Worm (Caenorhabditis elegans) whole organism, mixed stage, embryonic: ENCODE results near the gene C15H9.4.

Experiments used
- M03D4.4 ChIP-seq: sonication (generic microtip); optimal IDR thresholded peaks from 2 replicates; lab custom pipeline; 2017; ENCODE audit warnings: mild to moderate bottlenecking, missing genetic modification characterization, missing compliant biosample characterization
- blmp-1 ChIP-seq: fragments of 150-350 bp; optimal IDR thresholded peaks from 2 replicates; lab custom pipeline; 2014; ENCODE audit warnings: missing biosample characterization, missing genetic modification characterization
- ceh-39 ChIP-seq: fragments of 150-350 bp; optimal IDR thresholded peaks from 2 replicates; lab custom pipeline; 2014; ENCODE audit warnings: missing biosample characterization, missing genetic modification characterization
- ceh-43 ChIP-seq: fragments of 200-800 bp; sonication (Bioruptor generic); optimal IDR thresholded peaks from 2 replicates; lab custom pipeline; 2018; ENCODE audit warnings: mild to moderate bottlenecking, missing genetic modification characterization, moderate library complexity, missing compliant biosample characterization
- ceh-83 ChIP-seq: fragments of 200-800 bp; sonication (Bioruptor generic); optimal IDR thresholded peaks from 2 replicates; lab custom pipeline; 2018; ENCODE audit warnings: mild to moderate bottlenecking, missing genetic modification characterization, missing compliant biosample characterization
- ces-1 ChIP-seq: fragments of 150-350 bp; optimal IDR thresholded peaks from 2 replicates; lab custom pipeline; 2014; ENCODE audit warnings: missing biosample characterization, missing genetic modification reagents, missing genetic modification characterization
- cnd-1 ChIP-seq: fragments of 200-800 bp; sonication (Bioruptor generic); optimal IDR thresholded peaks from 2 replicates; lab custom pipeline; 2018; ENCODE audit warnings: mild to moderate bottlenecking, missing genetic modification characterization, missing compliant biosample characterization
- drap-1 ChIP-seq: fragments of 200-800 bp; sonication (Bioruptor generic); optimal IDR thresholded peaks from 3 replicates; lab custom pipeline; 2018; ENCODE audit warnings: mild to moderate bottlenecking, missing genetic modification characterization, missing compliant biosample characterization
- elt-1 ChIP-seq: sonication (generic microtip); optimal IDR thresholded peaks from 2 replicates; lab custom pipeline; 2017; ENCODE audit warnings: missing genetic modification characterization, mild to moderate bottlenecking, missing compliant biosample characterization, antibody characterized with exemption, moderate library complexity, borderline replicate concordance; ENCODE audit not compliant: insufficient read depth
- elt-3 ChIP-seq: fragments of 150-350 bp; optimal IDR thresholded peaks from 2 replicates; lab custom pipeline; 2014; ENCODE audit warnings: missing biosample characterization, missing genetic modification characterization
- flh-1 ChIP-seq: fragments of 200-800 bp; sonication (Bioruptor generic); optimal IDR thresholded peaks from 2 replicates; lab custom pipeline; 2018; ENCODE audit warnings: mild to moderate bottlenecking, missing genetic modification characterization, moderate library complexity, missing compliant biosample characterization
- ham-2 ChIP-seq: fragments of 200-800 bp; sonication (Bioruptor generic); optimal IDR thresholded peaks from 2 replicates; lab custom pipeline; 2018; ENCODE audit warnings: mild to moderate bottlenecking, missing genetic modification characterization, missing compliant biosample characterization
- hlh-1 ChIP-seq: fragments of 150-350 bp; optimal IDR thresholded peaks from 2 replicates; lab custom pipeline; 2014; ENCODE audit warnings: missing biosample characterization, missing genetic modification reagents, missing genetic modification characterization
- lin-13 ChIP-seq: fragments of 150-350 bp; optimal IDR thresholded peaks from 2 replicates; lab custom pipeline; 2014; ENCODE audit warnings: missing biosample characterization, missing genetic modification characterization
- lsy-2 ChIP-seq: fragments of 150-350 bp; optimal IDR thresholded peaks from 2 replicates; lab custom pipeline; 2014; ENCODE audit warnings: missing biosample characterization, missing genetic modification characterization
- mab-5 ChIP-seq: fragments of 150-350 bp; optimal IDR thresholded peaks from 2 replicates; lab custom pipeline; 2014; ENCODE audit warnings: missing biosample characterization, missing genetic modification characterization
- mep-1 ChIP-seq: fragments of 150-350 bp; optimal IDR thresholded peaks from 2 replicates; lab custom pipeline; 2017; ENCODE audit warnings: missing biosample characterization, missing genetic modification reagents, missing genetic modification characterization, inconsistent platforms
- mls-2 ChIP-seq: sonication (generic microtip); optimal IDR thresholded peaks from 2 replicates; lab custom pipeline; 2016; ENCODE audit warnings: mild to moderate bottlenecking, missing genetic modification characterization, moderate library complexity, missing compliant biosample characterization
- nhr-2 ChIP-seq: fragments of 150-350 bp; optimal IDR thresholded peaks from 2 replicates; lab custom pipeline; 2014; ENCODE audit warnings: missing biosample characterization, missing genetic modification characterization
- nhr-237 ChIP-seq: fragments of 150-350 bp; optimal IDR thresholded peaks from 2 replicates; lab custom pipeline; 2014; ENCODE audit warnings: missing biosample characterization, missing genetic modification characterization
- nhr-28 ChIP-seq: fragments of 150-350 bp; optimal IDR thresholded peaks from 2 replicates; lab custom pipeline; 2014; ENCODE audit warnings: missing biosample characterization, missing genetic modification characterization
- nhr-76 ChIP-seq: sonication (generic microtip); optimal IDR thresholded peaks from 2 replicates; lab custom pipeline; 2017; ENCODE audit warnings: missing biosample characterization, missing genetic modification characterization
- pha-4 ChIP-seq: fragments of 150-350 bp; optimal IDR thresholded peaks from 2 replicates; lab custom pipeline; 2018; ENCODE audit warnings: missing biosample characterization, missing genetic modification reagents, missing genetic modification characterization
- sem-2 ChIP-seq: fragments of 200-800 bp; sonication (Bioruptor generic); optimal IDR thresholded peaks from 2 replicates; lab custom pipeline; 2018; ENCODE audit warnings: mild to moderate bottlenecking, missing genetic modification characterization, missing compliant biosample characterization
- snpc-4 ChIP-seq: fragments of 150-350 bp; optimal IDR thresholded peaks from 2 replicates; lab custom pipeline; 2014; ENCODE audit warnings: missing biosample characterization, missing genetic modification characterization
- sptf-1 ChIP-seq: sonication (generic microtip); optimal IDR thresholded peaks from 2 replicates; lab custom pipeline; 2017; ENCODE audit warnings: mild to moderate bottlenecking, missing genetic modification characterization, moderate library complexity, missing compliant biosample characterization
- tbx-8 ChIP-seq: fragments of 200-800 bp; sonication (Bioruptor generic); optimal IDR thresholded peaks from 2 replicates; lab custom pipeline; 2018; ENCODE audit warnings: mild to moderate bottlenecking, missing genetic modification characterization, moderate library complexity, missing compliant biosample characterization
- unc-120 ChIP-seq: sonication (generic microtip); optimal IDR thresholded peaks from 2 replicates; lab custom pipeline; 2017; ENCODE audit warnings: missing genetic modification characterization, missing compliant biosample characterization; ENCODE audit not compliant: poor library complexity, severe bottlenecking
- unc-39 ChIP-seq: fragments of 150-350 bp; optimal IDR thresholded peaks from 2 replicates; lab custom pipeline; 2014; ENCODE audit warnings: missing biosample characterization, missing genetic modification characterization
- unc-62 ChIP-seq: fragments of 150-350 bp; optimal IDR thresholded peaks from 2 replicates; lab custom pipeline; 2014; ENCODE audit warnings: missing biosample characterization, missing genetic modification reagents, missing genetic modification characterization
- zip-8 ChIP-seq: fragments of 150-350 bp; optimal IDR thresholded peaks from 2 replicates; lab custom pipeline; 2014; ENCODE audit warnings: missing biosample characterization, missing genetic modification characterization
- ztf-11 ChIP-seq: fragments of 150-350 bp; optimal IDR thresholded peaks from 2 replicates; lab custom pipeline; 2014; ENCODE audit warnings: missing biosample characterization, missing genetic modification characterization

Gene C15H9.4

ce11 chrX:6097551-6097950, at the start of gene C15H9.4:
TSS of gene C15H9.4 (plus strand) at chrX:6097643.
- TF ChIP-seq ceh-43 (GFP tag; lab: Kevin White, UChicago) = peak; percentile 49
- TF ChIP-seq elt-3 (tag; lab: Kevin White, UChicago) = no peak
- TF ChIP-seq mep-1 (tag; lab: Kevin White, UChicago) = peak; percentile 16
- peak; percentile 70 for TF ChIP-seq mls-2 (tag; lab: Kevin White, UChicago)
- TF ChIP-seq zip-8 (tag; lab: Kevin White, UChicago) = no peak
- TF ChIP-seq unc-39 (tag; lab: Kevin White, UChicago) = no peak
- TF ChIP-seq flh-1 (GFP tag; lab: Kevin White, UChicago) = no peak
- TF ChIP-seq M03D4.4 = peak; percentile 66
- TF ChIP-seq ham-2 = peak; percentile 88
- no peak for TF ChIP-seq tbx-8
- no peak for TF ChIP-seq nhr-237
- TF ChIP-seq unc-120 = peak; percentile 59
- peak; percentile 26 for TF ChIP-seq sem-2 (GFP tag; lab: Kevin White, UChicago)
- no peak for TF ChIP-seq nhr-2 (tag; lab: Kevin White, UChicago)
- TF ChIP-seq lin-13 (tag; lab: Kevin White, UChicago) = peak; percentile 57
- TF ChIP-seq blmp-1 (tag; lab: Kevin White, UChicago) = no peak
- peak; percentile 71 for TF ChIP-seq ces-1 (GFP tag; lab: Kevin White, UChicago)
- peak; percentile 84 for TF ChIP-seq cnd-1
- TF ChIP-seq ceh-39 (tag; lab: Kevin White, UChicago) = peak; percentile 2
- TF ChIP-seq nhr-28 (tag; lab: Kevin White, UChicago) = no peak
- TF ChIP-seq ztf-11 (tag; lab: Kevin White, UChicago) = no peak
- TF ChIP-seq sptf-1 (tag; lab: Kevin White, UChicago) = peak; percentile 72
- peak; percentile 73 for TF ChIP-seq hlh-1 (tag; lab: Kevin White, UChicago)
- peak; percentile 12 for TF ChIP-seq lsy-2 (tag; lab: Kevin White, UChicago)
- TF ChIP-seq mab-5 (tag; lab: Kevin White, UChicago) = no peak
- TF ChIP-seq nhr-76 (tag; lab: Kevin White, UChicago) = no peak
- TF ChIP-seq elt-1 (tag; lab: Kevin White, UChicago) = peak; percentile 3
- peak; percentile 45 for TF ChIP-seq drap-1
- TF ChIP-seq ceh-83 (GFP tag; lab: Kevin White, UChicago) = peak; percentile 36
- peak; percentile 62 for TF ChIP-seq pha-4

ce11 chrX:6048508-6048907, 48.9 kb upstream of the C15H9.4 start, which contains the start of gene pak-1:
TSS of gene pak-1 (minus strand) at chrX:6048608.
- no peak for TF ChIP-seq cnd-1
- no peak for TF ChIP-seq unc-39 (tag; lab: Kevin White, UChicago)
- no peak for TF ChIP-seq drap-1
- TF ChIP-seq ces-1 (GFP tag; lab: Kevin White, UChicago) = no peak
- TF ChIP-seq, all 35 proteins: peak for 0

ce11 chrX:6050078-6050477, 47.4 kb upstream of the C15H9.4 start:
- no peak for TF ChIP-seq elt-3 (tag; lab: Kevin White, UChicago)
- peak; percentile 54 for TF ChIP-seq hlh-1 (tag; lab: Kevin White, UChicago)
- TF ChIP-seq unc-120 = peak; percentile 21
- no peak for TF ChIP-seq unc-62 (GFP tag; lab: Kevin White, UChicago)
- TF ChIP-seq, all 35 proteins: peak for 2

ce11 chrX:6050849-6051248, 46.6 kb upstream of the C15H9.4 start:
- TF ChIP-seq hlh-1 (tag; lab: Kevin White, UChicago) (no peak), unc-39 (tag; lab: Kevin White, UChicago) (no peak), drap-1 (no peak), ztf-11 (tag; lab: Kevin White, UChicago) (no peak), elt-1 (tag; lab: Kevin White, UChicago) (peak; percentile 22), ham-2 (peak; percentile 47), blmp-1 (tag; lab: Kevin White, UChicago) (peak; percentile 8), ceh-39 (tag; lab: Kevin White, UChicago) (no peak), sem-2 (GFP tag; lab: Kevin White, UChicago) (no peak), zip-8 (tag; lab: Kevin White, UChicago) (no peak), M03D4.4 (no peak), tbx-8 (no peak), snpc-4 (tag; lab: Kevin White, UChicago) (no peak), nhr-2 (tag; lab: Kevin White, UChicago) (no peak), mls-2 (tag; lab: Kevin White, UChicago) (no peak), unc-62 (GFP tag; lab: Kevin White, UChicago) (no peak), nhr-76 (tag; lab: Kevin White, UChicago) (no peak)
